Worm (Caenorhabditis elegans): ENCODE data around the gene ostf-4.

Gene ostf-4

ce11 chrIII:10318062-10318609 is at the start of gene ostf-4, which contains the start of gene unc-50:
Gene ostf-4 (minus strand): TSS chrIII:10318559.
Gene unc-50 (minus strand): TSS chrIII:10318162.
- TF ChIP-seq zim-3 (tag; optimal IDR thresholded peaks at IDR 0.05): no peak
- TF ChIP-seq snpc-4 (GFP tag; optimal IDR thresholded peaks at IDR 0.05): no peak
- TF ChIP-seq snpc-4 (tag; optimal IDR thresholded peaks at IDR 0.05): no peak
- no peak for TF ChIP-seq ccch-3 (GFP tag; optimal IDR thresholded peaks at IDR 0.05)
- no peak for TF ChIP-seq hmg-1.2 (GFP tag; IDR thresholded peaks at IDR 0.05)
- TF ChIP-seq attf-5 (GFP tag; optimal IDR thresholded peaks at IDR 0.05): no peak
- TF ChIP-seq gei-17 (GFP tag; optimal IDR thresholded peaks at IDR 0.05): no peak
- no peak for TF ChIP-seq aptf-3 (GFP tag; IDR thresholded peaks at IDR 0.05)

ce11 chrIII:10367355-10367909 is 49.1 kb upstream of the ostf-4 start:
- peak; percentile 4 for TF ChIP-seq ceh-27 (GFP tag; optimal IDR thresholded peaks at IDR 0.05)
- no peak for TF ChIP-seq F10E7.11 (tag; optimal IDR thresholded peaks at IDR 0.05)
- TF ChIP-seq hrde-1 (tag; optimal IDR thresholded peaks at IDR 0.05; ENCODE audit: borderline replicate concordance): no peak
- peak; percentile 44 for TF ChIP-seq K12H6.12 (tag; optimal IDR thresholded peaks at IDR 0.05)
- TF ChIP-seq ZK185.1 (tag; optimal IDR thresholded peaks at IDR 0.05; ENCODE audit: poor library complexity, severe bottlenecking): no peak
- no peak for TF ChIP-seq sptf-2 (GFP tag; optimal IDR thresholded peaks at IDR 0.05)
- no peak for TF ChIP-seq rec-8 (tag; optimal IDR thresholded peaks at IDR 0.05)
- TF ChIP-seq ceh-91 (GFP tag; IDR thresholded peaks at IDR 0.05): no peak
- TF ChIP-seq somi-1 (GFP tag; optimal IDR thresholded peaks at IDR 0.05): no peak

ce11 chrIII:10364656-10365055 is 46.3 kb upstream of the ostf-4 start, which contains the start of gene tbc-8:
Gene tbc-8 (plus strand): TSS chrIII:10364956.
- TF ChIP-seq nhr-179 (tag; optimal IDR thresholded peaks at IDR 0.05): no peak
- no peak for TF ChIP-seq lin-26 (GFP tag; IDR thresholded peaks at IDR 0.05)
- no peak for TF ChIP-seq K11D2.4 (GFP tag; IDR thresholded peaks at IDR 0.05)
- TF ChIP-seq dpl-1 (GFP tag; optimal IDR thresholded peaks at IDR 0.05): no peak
- TF ChIP-seq sptf-2 (GFP tag; optimal IDR thresholded peaks at IDR 0.05): no peak
- no peak for TF ChIP-seq atf-7 (tag; optimal IDR thresholded peaks at IDR 0.05)
- no peak for TF ChIP-seq ceh-27 (GFP tag; optimal IDR thresholded peaks at IDR 0.05)
- no peak for TF ChIP-seq tbx-9 (tag; optimal IDR thresholded peaks at IDR 0.05; ENCODE audit: borderline replicate concordance)
- TF ChIP-seq aptf-2 (GFP tag; conservative IDR thresholded peaks at IDR 0.05): no peak
- TF ChIP-seq ztf-22 (GFP tag; optimal IDR thresholded peaks at IDR 0.05): no peak
- TF ChIP-seq ztf-18 (tag; optimal IDR thresholded peaks at IDR 0.05): no peak
- TF ChIP-seq K12H6.12 (tag; optimal IDR thresholded peaks at IDR 0.05): no peak
- TF ChIP-seq ztf-28 (GFP tag; IDR thresholded peaks at IDR 0.05): no peak
- no peak for TF ChIP-seq akir-1 (GFP tag; optimal IDR thresholded peaks at IDR 0.05)
- TF ChIP-seq madf-10 (tag; optimal IDR thresholded peaks at IDR 0.05): no peak
- no peak for TF ChIP-seq dpff-1 (tag; optimal IDR thresholded peaks at IDR 0.05)
- no peak for TF ChIP-seq lin-40 (tag; optimal IDR thresholded peaks at IDR 0.05)

ce11 chrIII:10362920-10363319 is 44.6 kb upstream of the ostf-4 start:
- TF ChIP-seq efl-1 (GFP tag; optimal IDR thresholded peaks at IDR 0.05) (no peak), madf-3 (GFP tag; IDR thresholded peaks at IDR 0.05) (no peak), cebp-1 (GFP tag; IDR thresholded peaks at IDR 0.05) (no peak), cebp-1 (tag; optimal IDR thresholded peaks at IDR 0.05) (no peak), F55B11.4 (tag; optimal IDR thresholded peaks at IDR 0.05; ENCODE audit: borderline replicate concordance, insufficient read depth) (no peak), let-607 (tag; optimal IDR thresholded peaks at IDR 0.05) (no peak), F22D6.2 (tag; optimal IDR thresholded peaks at IDR 0.05) (no peak), F33H1.4 (GFP tag; IDR thresholded peaks at IDR 0.05) (no peak), B0035.1 (tag; optimal IDR thresholded peaks at IDR 0.05) (no peak), gei-17 (GFP tag; optimal IDR thresholded peaks at IDR 0.05) (no peak), somi-1 (GFP tag; optimal IDR thresholded peaks at IDR 0.05) (no peak)

Data from whole organism, young adult.